Worm (Caenorhabditis elegans): ENCODE results near the gene C05G5.1.

The C05G5.1 gene

ce11 chrX:14708176-14708642 lies 31.7 kb downstream of the C05G5.1 start:
- TF ChIP-seq bed-3 (GFP tag; optimal IDR thresholded peaks at IDR 0.05) (no peak), ceh-83 (GFP tag; optimal IDR thresholded peaks at IDR 0.05) (no peak), snpc-4 (tag; optimal IDR thresholded peaks at IDR 0.05) (no peak), ham-2 (GFP tag; optimal IDR thresholded peaks at IDR 0.05) (peak; percentile 93), unc-120 (tag; optimal IDR thresholded peaks at IDR 0.05; ENCODE audit: poor library complexity, severe bottlenecking) (peak; percentile 68), ceh-43 (GFP tag; optimal IDR thresholded peaks at IDR 0.05) (no peak), unc-62 (GFP tag; optimal IDR thresholded peaks at IDR 0.05) (peak; percentile 80), lin-13 (tag; optimal IDR thresholded peaks at IDR 0.05) (peak; percentile 53), cnd-1 (tag; optimal IDR thresholded peaks at IDR 0.05) (peak; percentile 60), nhr-2 (tag; optimal IDR thresholded peaks at IDR 0.05) (peak; percentile 33), mls-2 (tag; optimal IDR thresholded peaks at IDR 0.05) (peak; percentile 84), elt-1 (tag; optimal IDR thresholded peaks at IDR 0.05; ENCODE audit: borderline replicate concordance, insufficient read depth) (no peak), blmp-1 (tag; optimal IDR thresholded peaks at IDR 0.05) (no peak), lin-32 (GFP tag; optimal IDR thresholded peaks at IDR 0.05) (peak; percentile 48), nhr-76 (tag; optimal IDR thresholded peaks at IDR 0.05) (no peak), sem-2 (GFP tag; optimal IDR thresholded peaks at IDR 0.05) (peak; percentile 32), nhr-28 (tag; optimal IDR thresholded peaks at IDR 0.05) (no peak), zip-8 (tag; optimal IDR thresholded peaks at IDR 0.05) (no peak), mab-5 (tag; optimal IDR thresholded peaks at IDR 0.05) (no peak), elt-3 (tag; optimal IDR thresholded peaks at IDR 0.05) (peak; percentile 2), pha-4 (tag; optimal IDR thresholded peaks at IDR 0.05) (peak; percentile 55), nhr-12 (tag; optimal IDR thresholded peaks at IDR 0.05) (no peak), hlh-1 (tag; optimal IDR thresholded peaks at IDR 0.05) (peak; percentile 37), drap-1 (GFP tag; optimal IDR thresholded peaks at IDR 0.05) (peak; percentile 62), tbx-8 (GFP tag; optimal IDR thresholded peaks at IDR 0.05) (peak; percentile 0), ces-1 (GFP tag; optimal IDR thresholded peaks at IDR 0.05) (peak; percentile 75), unc-39 (tag; optimal IDR thresholded peaks at IDR 0.05) (no peak), M03D4.4 (tag; optimal IDR thresholded peaks at IDR 0.05) (peak; percentile 17), flh-1 (GFP tag; optimal IDR thresholded peaks at IDR 0.05) (no peak), lsy-2 (tag; optimal IDR thresholded peaks at IDR 0.05) (peak; percentile 76), ztf-11 (tag; optimal IDR thresholded peaks at IDR 0.05) (peak; percentile 69), ceh-39 (tag; optimal IDR thresholded peaks at IDR 0.05) (peak; percentile 86), mep-1 (tag; optimal IDR thresholded peaks at IDR 0.05) (peak; percentile 81), sptf-1 (tag; optimal IDR thresholded peaks at IDR 0.05) (peak; percentile 83), nhr-237 (tag; optimal IDR thresholded peaks at IDR 0.05) (peak; percentile 52)

ce11 chrX:14706698-14707285 lies 33.1 kb downstream of the C05G5.1 start, which contains the start of gene tmem-184:
TSS of gene tmem-184 (minus strand) at chrX:14706861.
- TF ChIP-seq ces-1 (GFP tag; optimal IDR thresholded peaks at IDR 0.05) (peak; percentile 33), cnd-1 (tag; optimal IDR thresholded peaks at IDR 0.05) (no peak), mab-5 (tag; optimal IDR thresholded peaks at IDR 0.05) (no peak), nhr-12 (tag; optimal IDR thresholded peaks at IDR 0.05) (no peak), bed-3 (GFP tag; optimal IDR thresholded peaks at IDR 0.05) (no peak), M03D4.4 (tag; optimal IDR thresholded peaks at IDR 0.05) (no peak), unc-62 (GFP tag; optimal IDR thresholded peaks at IDR 0.05) (peak; percentile 33), mls-2 (tag; optimal IDR thresholded peaks at IDR 0.05) (no peak), drap-1 (GFP tag; optimal IDR thresholded peaks at IDR 0.05) (no peak)

- TF ChIP-seq unc-62 (GFP tag; optimal IDR thresholded peaks at IDR 0.05) (no peak), M03D4.4 (tag; optimal IDR thresholded peaks at IDR 0.05) (no peak), mab-5 (tag; optimal IDR thresholded peaks at IDR 0.05) (no peak), elt-1 (tag; optimal IDR thresholded peaks at IDR 0.05; ENCODE audit: borderline replicate concordance, insufficient read depth) (no peak), mep-1 (tag; optimal IDR thresholded peaks at IDR 0.05) (no peak), nhr-12 (tag; optimal IDR thresholded peaks at IDR 0.05) (no peak), snpc-4 (tag; optimal IDR thresholded peaks at IDR 0.05) (no peak), lin-13 (tag; optimal IDR thresholded peaks at IDR 0.05) (no peak), sptf-1 (tag; optimal IDR thresholded peaks at IDR 0.05) (no peak), bed-3 (GFP tag; optimal IDR thresholded peaks at IDR 0.05) (no peak)
These were observed 35.0 kb downstream of the C05G5.1 start for ce11 chrX:14704933-14705332.
